Worm (Caenorhabditis elegans) whole organism, late embryonic: ENCODE data around the gene C09B9.7.
"Not testable (repeated sequence)": the region's sequence is repeated elsewhere in the genome, so short reads cannot be mapped to it uniquely, and the experiment has no call there.

Experiments used
- ceh-31 ChIP-seq: sonication (generic microtip); optimal IDR thresholded peaks from 2 replicates; lab custom pipeline; 2016; ENCODE audit warnings: missing genetic modification characterization, missing compliant biosample characterization
- ceh-34 ChIP-seq: sonication (generic microtip); optimal IDR thresholded peaks from 2 replicates; lab custom pipeline; 2016; ENCODE audit warnings: mild to moderate bottlenecking, missing genetic modification characterization, missing compliant biosample characterization
- fkh-10 ChIP-seq: fragments of 150-350 bp; optimal IDR thresholded peaks from 2 replicates; lab custom pipeline; 2014; ENCODE audit warnings: missing biosample characterization, missing genetic modification reagents, missing genetic modification characterization
- lin-11 ChIP-seq: fragments of 200-800 bp; sonication (Bioruptor generic); optimal IDR thresholded peaks from 2 replicates; lab custom pipeline; 2018; ENCODE audit warnings: mild to moderate bottlenecking, missing genetic modification characterization, missing compliant biosample characterization
- nfya-1 ChIP-seq: sonication (generic microtip); optimal IDR thresholded peaks from 2 replicates; lab custom pipeline; 2017; ENCODE audit warnings: missing genetic modification characterization, mild to moderate bottlenecking, missing compliant biosample characterization, antibody characterized with exemption, moderate library complexity
- ref-2 ChIP-seq: sonication (generic microtip); optimal IDR thresholded peaks from 2 replicates; lab custom pipeline; 2016; ENCODE audit warnings: missing genetic modification characterization, missing compliant biosample characterization
- tbx-2 ChIP-seq: sonication (generic microtip); optimal IDR thresholded peaks from 2 replicates; lab custom pipeline; 2016; ENCODE audit warnings: missing genetic modification characterization, missing compliant biosample characterization

DNA sequence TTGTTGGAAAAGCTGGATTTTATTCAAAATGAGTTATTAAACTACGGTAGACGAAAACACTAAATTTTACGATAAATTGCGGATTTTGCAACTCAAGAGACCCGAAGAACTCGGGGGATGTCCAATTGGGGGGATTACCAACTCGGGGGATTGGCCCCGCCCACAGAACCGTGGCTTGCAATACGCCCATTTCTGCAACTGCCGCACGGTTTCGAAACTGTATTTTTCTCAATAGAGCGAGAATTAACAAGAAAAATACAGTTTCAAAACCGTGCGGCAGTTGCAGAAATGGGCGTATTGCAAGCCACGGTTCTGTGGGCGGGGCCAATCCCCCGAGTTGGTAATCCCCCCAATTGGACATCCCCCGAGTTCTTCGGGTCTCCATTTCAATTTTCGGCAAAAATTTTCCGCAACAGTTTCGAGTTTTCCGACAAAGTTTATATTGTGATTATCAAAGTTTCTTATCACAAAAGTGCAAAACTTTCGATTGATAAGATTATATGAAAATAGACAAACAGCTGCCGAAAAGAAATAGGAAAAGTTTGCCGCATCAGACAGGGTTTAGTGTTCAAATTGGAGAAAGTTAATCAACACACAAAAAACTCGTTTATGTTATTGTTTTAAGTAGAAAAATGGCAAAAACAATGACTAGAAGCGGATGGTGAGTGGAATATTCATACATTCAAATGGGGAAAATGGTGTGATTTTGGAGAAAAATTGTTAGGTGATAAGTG lies 29.1 kb upstream of the C09B9.7 start:
- TF ChIP-seq nfya-1: peak; percentile 6
- TF ChIP-seq fkh-10; lin-11 (tag; lab: Kevin White, UChicago); ref-2 (tag; lab: Kevin White, UChicago); ceh-34: not testable (repeated sequence)
- TF ChIP-seq ceh-31 (tag; lab: Kevin White, UChicago): peak; percentile 17
- TF ChIP-seq tbx-2 (tag; lab: Kevin White, UChicago): peak; percentile 64
